Worm (Caenorhabditis elegans) whole organism, late embryonic: ENCODE measurements around the gene lys-1.
A peak's percentile ranks its signal among the peaks of the same experiment; 100 is the strongest.

ENCODE experiments used
- F13H6.1 ChIP-seq: sonication (generic microtip); optimal IDR thresholded peaks from 2 replicates; lab custom pipeline; 2016; ENCODE audit warnings: missing genetic modification characterization, missing compliant biosample characterization
- K02D7.2 ChIP-seq: sonication (generic microtip); optimal IDR thresholded peaks from 2 replicates; lab custom pipeline; 2017; ENCODE audit warnings: mild to moderate bottlenecking, missing genetic modification characterization, missing compliant biosample characterization
- Y22D7AL.16 ChIP-seq: sonication (generic microtip); optimal IDR thresholded peaks from 2 replicates; lab custom pipeline; 2016; ENCODE audit warnings: missing genetic modification characterization, missing compliant biosample characterization
- ahr-1 ChIP-seq: sonication (generic microtip); optimal IDR thresholded peaks from 2 replicates; lab custom pipeline; 2016; ENCODE audit warnings: missing genetic modification characterization, missing compliant biosample characterization
- ama-1 ChIP-seq: fragments of 150-350 bp; optimal IDR thresholded peaks from 2 replicates; lab custom pipeline; 2014
- ceh-14 ChIP-seq: sonication (generic microtip); optimal IDR thresholded peaks from 2 replicates; lab custom pipeline; 2016; ENCODE audit warnings: missing genotype, missing genetic modification characterization, missing compliant biosample characterization
- ceh-18 ChIP-seq: sonication (generic microtip); optimal IDR thresholded peaks from 2 replicates; lab custom pipeline; 2016; ENCODE audit warnings: missing genetic modification characterization, missing compliant biosample characterization
- ceh-19 ChIP-seq: fragments of 200-800 bp; sonication (Bioruptor generic); optimal IDR thresholded peaks from 2 replicates; lab custom pipeline; 2018; ENCODE audit warnings: mild to moderate bottlenecking, missing genetic modification characterization, missing compliant biosample characterization
- ceh-22 ChIP-seq: sonication (generic microtip); optimal IDR thresholded peaks from 2 replicates; lab custom pipeline; 2017; ENCODE audit warnings: missing biosample characterization, missing genetic modification characterization
- ceh-30 ChIP-seq: fragments of 150-350 bp; optimal IDR thresholded peaks from 2 replicates; lab custom pipeline; 2014; ENCODE audit warnings: missing biosample characterization, missing genetic modification characterization
- ceh-31 ChIP-seq: sonication (generic microtip); optimal IDR thresholded peaks from 2 replicates; lab custom pipeline; 2016; ENCODE audit warnings: missing genetic modification characterization, missing compliant biosample characterization
- ceh-48 ChIP-seq: sonication (generic microtip); optimal IDR thresholded peaks from 2 replicates; lab custom pipeline; 2016; ENCODE audit warnings: missing genetic modification characterization, inconsistent platforms, missing compliant biosample characterization
- ceh-6 ChIP-seq: fragments of 200-800 bp; sonication (Bioruptor generic); optimal IDR thresholded peaks from 2 replicates; lab custom pipeline; 2018; ENCODE audit warnings: mild to moderate bottlenecking, missing genetic modification characterization, missing compliant biosample characterization
- ceh-9 ChIP-seq: sonication (generic microtip); optimal IDR thresholded peaks from 2 replicates; lab custom pipeline; 2016; ENCODE audit warnings: mild to moderate bottlenecking, missing genetic modification characterization, inconsistent platforms, missing compliant biosample characterization
- elt-2 ChIP-seq: sonication (generic microtip); optimal IDR thresholded peaks from 2 replicates; lab custom pipeline; 2016; ENCODE audit warnings: missing genetic modification reagents, missing genetic modification characterization, missing compliant biosample characterization
- ets-4 ChIP-seq: sonication (generic microtip); optimal IDR thresholded peaks from 2 replicates; lab custom pipeline; 2016; ENCODE audit warnings: missing genetic modification characterization, missing compliant biosample characterization
- eyg-1 ChIP-seq: sonication (generic microtip); optimal IDR thresholded peaks from 2 replicates; lab custom pipeline; 2016; ENCODE audit warnings: missing genotype, missing genetic modification characterization, missing compliant biosample characterization
- gmeb-2 ChIP-seq: sonication (generic microtip); optimal IDR thresholded peaks from 2 replicates; lab custom pipeline; 2016; ENCODE audit warnings: missing genetic modification characterization, inconsistent platforms, missing compliant biosample characterization
- hlh-8 ChIP-seq: sonication (generic microtip); optimal IDR thresholded peaks from 2 replicates; lab custom pipeline; 2016; ENCODE audit warnings: missing genotype, missing genetic modification characterization, missing compliant biosample characterization
- lim-6 ChIP-seq: sonication (generic microtip); optimal IDR thresholded peaks from 2 replicates; lab custom pipeline; 2016; ENCODE audit warnings: missing genetic modification characterization, missing compliant biosample characterization
- madf-2 ChIP-seq: sonication (generic microtip); optimal IDR thresholded peaks from 2 replicates; lab custom pipeline; 2017; ENCODE audit warnings: missing genetic modification characterization, missing compliant biosample characterization
- mec-3 ChIP-seq: sonication (generic microtip); optimal IDR thresholded peaks from 2 replicates; lab custom pipeline; 2016; ENCODE audit warnings: borderline replicate concordance, missing genetic modification characterization, missing compliant biosample characterization
- nfya-1 ChIP-seq: sonication (generic microtip); optimal IDR thresholded peaks from 2 replicates; lab custom pipeline; 2017; ENCODE audit warnings: missing genetic modification characterization, mild to moderate bottlenecking, missing compliant biosample characterization, antibody characterized with exemption, moderate library complexity
- nhr-232 ChIP-seq: sonication (generic microtip); optimal IDR thresholded peaks from 2 replicates; lab custom pipeline; 2016; ENCODE audit warnings: missing genetic modification characterization, missing compliant biosample characterization
- odd-2 ChIP-seq: sonication (generic microtip); optimal IDR thresholded peaks from 2 replicates; lab custom pipeline; 2017; ENCODE audit warnings: antibody characterized with exemption, mild to moderate bottlenecking, missing genetic modification characterization, missing compliant biosample characterization
- pax-1 ChIP-seq: fragments of 150-350 bp; optimal IDR thresholded peaks from 2 replicates; lab custom pipeline; 2014; ENCODE audit warnings: missing biosample characterization, missing genetic modification characterization
- pha-2 ChIP-seq: sonication (generic microtip); optimal IDR thresholded peaks from 2 replicates; lab custom pipeline; 2017; ENCODE audit warnings: mild to moderate bottlenecking, missing genetic modification characterization, missing compliant biosample characterization
- pha-4 ChIP-seq: fragments of 150-350 bp; optimal IDR thresholded peaks from 2 replicates; lab custom pipeline; 2018; ENCODE audit warnings: missing biosample characterization, missing genetic modification reagents, missing genetic modification characterization
- pros-1 ChIP-seq: fragments of 150-350 bp; optimal IDR thresholded peaks from 2 replicates; lab custom pipeline; 2014; ENCODE audit warnings: missing biosample characterization, missing genetic modification reagents, missing genetic modification characterization
- ref-2 ChIP-seq: sonication (generic microtip); optimal IDR thresholded peaks from 2 replicates; lab custom pipeline; 2016; ENCODE audit warnings: missing genetic modification characterization, missing compliant biosample characterization
- sdc-2 ChIP-seq: sonication (generic microtip); optimal IDR thresholded peaks from 2 replicates; lab custom pipeline; 2016; ENCODE audit warnings: missing genotype, missing genetic modification characterization, missing compliant biosample characterization
- syd-9 ChIP-seq: sonication (generic microtip); optimal IDR thresholded peaks from 2 replicates; lab custom pipeline; 2016; ENCODE audit warnings: mild to moderate bottlenecking, missing genetic modification characterization, moderate library complexity, missing compliant biosample characterization
- tbx-2 ChIP-seq: sonication (generic microtip); optimal IDR thresholded peaks from 2 replicates; lab custom pipeline; 2016; ENCODE audit warnings: missing genetic modification characterization, missing compliant biosample characterization
- unc-3 ChIP-seq, 2 experiments: fragments of 200-800 bp in 1 of 2; sonication (Bioruptor generic) in 1 of 2; sonication (generic microtip) in 1 of 2; conservative IDR thresholded peaks in 1 of 2; optimal IDR thresholded peaks in 1 of 2; 2 replicates each; pipeline versions ENCODE4 v1.3.6 to Lab custom; 2016 to 2022; ENCODE audit warnings: missing compliant biosample characterization in 2 of 2, missing genetic modification characterization in 2 of 2, missing genetic modification reagents in 1 of 2
- unc-42 ChIP-seq: sonication (generic microtip); optimal IDR thresholded peaks from 2 replicates; lab custom pipeline; 2016; ENCODE audit warnings: missing genotype, missing genetic modification characterization, missing compliant biosample characterization
- unc-86 ChIP-seq: sonication (generic microtip); optimal IDR thresholded peaks from 2 replicates; lab custom pipeline; 2016; ENCODE audit warnings: missing genetic modification characterization, missing compliant biosample characterization
- ztf-16 ChIP-seq: sonication (generic microtip); optimal IDR thresholded peaks from 2 replicates; lab custom pipeline; 2017; ENCODE audit warnings: missing genetic modification characterization, missing compliant biosample characterization

Gene lys-1

DNA sequence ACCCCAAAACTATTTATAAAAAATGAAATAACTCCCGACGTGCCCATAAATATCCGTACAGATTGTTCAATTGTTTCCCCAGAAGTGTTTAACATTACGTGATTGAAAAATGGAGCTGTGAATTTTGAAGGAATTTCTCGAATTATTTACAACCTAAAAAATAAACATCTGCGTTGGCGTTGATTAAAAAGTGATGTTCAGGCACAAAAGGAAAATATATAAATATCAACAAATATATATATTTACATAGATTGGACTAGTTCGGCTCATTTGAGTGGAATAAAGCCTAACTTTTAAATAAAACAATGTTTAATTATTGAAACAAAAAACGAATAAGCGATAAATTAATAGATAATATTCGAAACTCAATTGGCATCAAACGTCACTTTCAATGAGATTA is 17.2 kb upstream of the lys-1 start, which contains the start of gene sri-18:
Gene sri-18 (minus strand): TSS at position 101 of the 400 bp plus-strand sequence.
- no peak for TF ChIP-seq nhr-232
- TF ChIP-seq gmeb-2, result no peak
- no peak for TF ChIP-seq eyg-1 (tag; lab: Kevin White, UChicago)
- TF ChIP-seq F13H6.1, result no peak
- TF ChIP-seq ceh-14, result no peak
- TF ChIP-seq ceh-19 (GFP tag; lab: Kevin White, UChicago), result no peak
- no peak for TF ChIP-seq ztf-16 (tag; lab: Kevin White, UChicago)
- TF ChIP-seq ceh-18, result no peak
- TF ChIP-seq K02D7.2, result no peak
- TF ChIP-seq tbx-2, result no peak
- TF ChIP-seq pax-1 (tag; lab: Kevin White, UChicago), result no peak
- TF ChIP-seq ceh-9, result no peak
- TF ChIP-seq ref-2 (tag; lab: Kevin White, UChicago), result no peak
- TF ChIP-seq mec-3 (tag; lab: Kevin White, UChicago), result no peak
- no peak for TF ChIP-seq syd-9
- TF ChIP-seq ets-4 (tag; lab: Kevin White, UChicago), result no peak
- no peak for TF ChIP-seq ama-1 (lab: Kevin White, UChicago)

DNA sequence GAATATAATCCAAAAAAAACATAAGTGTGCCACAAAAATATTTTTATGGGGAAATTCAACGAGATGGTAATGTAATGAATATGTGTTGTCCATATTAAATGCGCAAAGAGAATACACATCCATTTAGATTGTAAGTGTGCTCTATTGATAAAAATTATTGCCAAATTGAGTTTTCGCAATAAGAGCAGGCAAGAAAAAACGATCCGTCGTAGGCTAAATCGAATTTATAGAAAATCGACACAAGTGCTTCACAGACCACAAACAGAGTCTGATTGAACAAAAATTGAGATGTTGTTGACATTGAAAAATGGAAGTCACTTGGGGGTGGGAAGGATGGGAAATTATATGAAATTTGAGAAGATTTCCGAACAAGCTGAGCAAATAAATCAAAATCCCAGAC is 12.7 kb upstream of the lys-1 start:
- no peak for TF ChIP-seq K02D7.2
- no peak for TF ChIP-seq hlh-8 (tag; lab: Kevin White, UChicago)
- TF ChIP-seq odd-2 (tag; lab: Kevin White, UChicago), result no peak
- no peak for TF ChIP-seq Y22D7AL.16 (tag; lab: Kevin White, UChicago)
- TF ChIP-seq ceh-19 (GFP tag; lab: Kevin White, UChicago), result peak; percentile 31
- no peak for TF ChIP-seq sdc-2 (tag; lab: Kevin White, UChicago)
- peak; percentile 66 for TF ChIP-seq unc-42
- no peak for TF ChIP-seq ahr-1

- TF ChIP-seq pha-4 (tag; lab: Kevin White, UChicago), result no peak
- no peak for TF ChIP-seq F13H6.1
- TF ChIP-seq unc-42, result peak; percentile 73
Measured at ce11 chrV:10266050-10266449, 11.7 kb upstream of the lys-1 start.

- no peak for TF ChIP-seq pha-2 (tag; lab: Kevin White, UChicago)
- no peak for TF ChIP-seq ceh-6
- TF ChIP-seq madf-2 (tag; lab: Kevin White, UChicago), result no peak
Measured at ce11 chrV:10270214-10270613, 7.5 kb upstream of the lys-1 start, which contains the start of gene ric-4. Gene ric-4 (minus strand): TSS chrV:10270314.

DNA sequence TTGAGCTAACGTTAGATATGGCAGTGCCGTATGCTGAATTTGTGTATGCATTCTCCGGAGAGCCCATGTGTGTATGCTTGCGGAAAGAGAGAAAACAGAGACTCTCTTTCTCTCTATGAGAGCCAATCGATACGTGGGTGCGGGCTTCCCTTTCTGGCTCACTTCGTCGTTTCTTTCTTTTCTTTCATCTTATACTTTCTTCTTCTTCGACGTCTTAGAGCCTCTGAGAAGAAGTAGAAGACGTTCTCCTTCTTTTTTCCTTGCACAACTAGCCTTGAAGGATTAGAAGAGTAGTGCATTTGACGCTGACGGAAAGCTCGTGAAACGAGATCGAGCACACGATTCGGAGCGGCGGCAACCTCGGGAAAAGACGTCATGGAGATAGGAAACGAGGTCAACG is 3.9 kb upstream of the lys-1 start:
- peak; percentile 31 for TF ChIP-seq unc-42
- peak; percentile 26 for TF ChIP-seq nfya-1 (tag; lab: Kevin White, UChicago)
- peak; percentile 15 for TF ChIP-seq pros-1 (tag; lab: Kevin White, UChicago)
- no peak for TF ChIP-seq unc-86 (tag; lab: Kevin White, UChicago)
- peak; percentile 1 for TF ChIP-seq ceh-31 (tag; lab: Kevin White, UChicago)
- peak; percentile 89 for TF ChIP-seq ceh-48 (tag; lab: Kevin White, UChicago)
- TF ChIP-seq unc-3 (GFP tag; conservative IDR thresholded peaks at IDR 0.05; lab: Robert Waterston, UW), result no peak
- no peak for TF ChIP-seq unc-3 (tag; optimal IDR thresholded peaks at IDR 0.05; lab: Kevin White, UChicago)
- no peak for TF ChIP-seq lim-6 (tag; lab: Kevin White, UChicago)

DNA sequence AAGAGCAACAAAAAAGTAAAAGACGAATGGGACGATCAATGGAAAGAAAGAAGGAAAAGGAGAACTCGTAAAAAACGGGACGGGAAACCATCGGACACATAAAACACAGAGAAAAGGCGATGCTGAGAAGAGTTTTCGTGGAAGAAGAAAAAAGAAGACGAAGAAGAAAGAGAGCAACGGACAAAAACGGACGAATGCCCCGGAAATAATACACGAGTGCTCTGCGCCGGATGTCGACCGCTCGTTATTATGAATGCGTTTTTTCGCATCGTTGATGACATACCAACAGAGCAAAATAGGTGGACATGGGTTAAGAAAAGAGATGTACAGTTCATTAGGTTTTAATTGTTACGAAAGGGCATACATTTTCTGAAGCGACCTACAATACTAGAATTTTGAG is 2.1 kb upstream of the lys-1 start, which contains the start of gene Y22F5A.11:
Gene Y22F5A.11 (minus strand): TSS at position 28 of the 400 bp plus-strand sequence.
- TF ChIP-seq ceh-22 (tag; lab: Kevin White, UChicago) (no peak), unc-42 (peak; percentile 0), hlh-8 (tag; lab: Kevin White, UChicago) (no peak), elt-2 (tag; lab: Kevin White, UChicago) (no peak), ceh-30 (tag; lab: Kevin White, UChicago) (no peak)
